ENCODE assay signal across 2 fruit fly cellular contexts in genomic region chr3R:14580045-14580579, dm6.
TF ChIP-seq lines count a peak whose summit lies in the region.

No protein-coding gene starts in this region.

- no peak for TF ChIP-seq CTCF in whole organism, embryonic (GFP tag; optimal IDR thresholded peaks at IDR 0.05; lab: Kevin White, UChicago)

TF ChIP-seq in whole organism, adult, 20 proteins besides CTCF, POLR2A, EP300 and RAD21:
- TF ChIP-seq kay (GFP tag; lab: Kevin White, UChicago; ENCODE audit: borderline replicate concordance) (peak; percentile 61), CG33017 (tag; optimal IDR thresholded peaks at IDR 0.05; lab: Kevin White, UChicago) (no peak), bab1 (GFP tag; optimal IDR thresholded peaks at IDR 0.05; lab: Kevin White, UChicago) (no peak)

TF ChIP-seq in whole organism, embryonic, 481 proteins besides CTCF, POLR2A, EP300 and RAD21:
- no peak for TF ChIP-seq bcd (GFP tag; optimal IDR thresholded peaks at IDR 0.05; lab: Kevin White, UChicago)
- TF ChIP-seq trem (tag; optimal IDR thresholded peaks at IDR 0.05; lab: Kevin White, UChicago): no peak
- TF ChIP-seq sd (tag; optimal IDR thresholded peaks at IDR 0.05; lab: Kevin White, UChicago): peak; percentile 70
- TF ChIP-seq CG3163 (GFP tag; optimal IDR thresholded peaks at IDR 0.05; lab: Kevin White, UChicago): peak; percentile 88
- TF ChIP-seq CG5245 (GFP tag; optimal IDR thresholded peaks at IDR 0.05; lab: Kevin White, UChicago): no peak
- TF ChIP-seq Trl (optimal IDR thresholded peaks at IDR 0.05; lab: Kevin White, UChicago): peak; percentile 64 to 78
- no peak for TF ChIP-seq Trl (GFP tag; optimal IDR thresholded peaks at IDR 0.05; lab: Kevin White, UChicago)

Comparison
In these comparisons a context has a peak if more than half of its experiments do, and no peak if none do; other contexts are left out.
1. Of the 1 proteins assayed by ChIP-seq in both whole organism, embryonic and whole organism, adult: peak only in whole organism, embryonic: none; only in whole organism, adult: kay; in both: none; in neither: 0.